Worm (Caenorhabditis elegans): Measurements from ENCODE around the gene srh-293.

The srh-293 gene

ce11 chrV:15826110-15826509 is 39.8 kb upstream of the srh-293 start, which contains the start of gene srbc-51:
Gene srbc-51 (plus strand): TSS chrV:15826410.
- TF ChIP-seq swsn-7 (tag; optimal IDR thresholded peaks at IDR 0.05) (no peak), nhr-77 (tag; optimal IDR thresholded peaks at IDR 0.05) (no peak), C34B4.2 (tag; optimal IDR thresholded peaks at IDR 0.05) (no peak), snpc-4 (tag; optimal IDR thresholded peaks at IDR 0.05) (no peak), ceh-63 (GFP tag; optimal IDR thresholded peaks at IDR 0.05) (no peak), elt-2 (tag; optimal IDR thresholded peaks at IDR 0.05) (no peak), lin-13 (GFP tag; optimal IDR thresholded peaks at IDR 0.05) (no peak), dsc-1 (tag; optimal IDR thresholded peaks at IDR 0.05) (no peak), nhr-47 (tag; optimal IDR thresholded peaks at IDR 0.05) (no peak), ceh-90 (tag; optimal IDR thresholded peaks at IDR 0.05) (no peak), fos-1 (tag; optimal IDR thresholded peaks at IDR 0.05) (no peak), irx-1 (tag; optimal IDR thresholded peaks at IDR 0.05) (no peak), nhr-20 (tag; optimal IDR thresholded peaks at IDR 0.05) (no peak), lin-39 (tag; optimal IDR thresholded peaks at IDR 0.05) (no peak), skn-1 (tag; optimal IDR thresholded peaks at IDR 0.05) (no peak), ztf-4 (tag; optimal IDR thresholded peaks at IDR 0.05) (no peak), lin-14 (GFP tag; optimal IDR thresholded peaks at IDR 0.05) (no peak), lin-35 (GFP tag; optimal IDR thresholded peaks at IDR 0.05) (no peak), efl-1 (optimal IDR thresholded peaks at IDR 0.05) (no peak), efl-1 (GFP tag; optimal IDR thresholded peaks at IDR 0.05 in 1 of 2) (no peak), C16A3.4 (tag; optimal IDR thresholded peaks at IDR 0.05) (no peak)

- TF ChIP-seq elt-2 (tag; optimal IDR thresholded peaks at IDR 0.05): no peak
- TF ChIP-seq elt-3 (tag; optimal IDR thresholded peaks at IDR 0.05): no peak
- no peak for TF ChIP-seq lin-35 (GFP tag; optimal IDR thresholded peaks at IDR 0.05)
- TF ChIP-seq ztf-11 (tag; optimal IDR thresholded peaks at IDR 0.05): no peak
- no peak for TF ChIP-seq ces-1 (GFP tag; optimal IDR thresholded peaks at IDR 0.05)
Observed at ce11 chrV:15829907-15830306, 36.0 kb upstream of the srh-293 start, which contains the start of gene srbc-55. Gene srbc-55 (minus strand): TSS chrV:15830007.

ce11 chrV:15831586-15831985 is 34.4 kb upstream of the srh-293 start, which contains the start of gene srbc-56:
Gene srbc-56 (minus strand): TSS chrV:15831686.
- TF ChIP-seq elt-2 (tag; optimal IDR thresholded peaks at IDR 0.05): no peak
- no peak for TF ChIP-seq elt-3 (tag; optimal IDR thresholded peaks at IDR 0.05)
- no peak for TF ChIP-seq ceh-88 (GFP tag; IDR thresholded peaks at IDR 0.05)
- TF ChIP-seq grh-1 (GFP tag; IDR thresholded peaks at IDR 0.05): no peak
- no peak for TF ChIP-seq efl-3 (GFP tag; optimal IDR thresholded peaks at IDR 0.05)
- TF ChIP-seq nhr-90 (tag; optimal IDR thresholded peaks at IDR 0.05; ENCODE audit: poor library complexity): no peak
- no peak for TF ChIP-seq aha-1 (tag; optimal IDR thresholded peaks at IDR 0.05)
- TF ChIP-seq sup-37 (GFP tag; optimal IDR thresholded peaks at IDR 0.05): no peak
- TF ChIP-seq F16B12.6 (tag; optimal IDR thresholded peaks at IDR 0.05): no peak
- no peak for TF ChIP-seq pag-3 (tag; optimal IDR thresholded peaks at IDR 0.05; ENCODE audit: borderline replicate concordance, insufficient read depth)
- no peak for TF ChIP-seq skn-1 (tag; optimal IDR thresholded peaks at IDR 0.05)
- TF ChIP-seq hlh-17 (GFP tag; optimal IDR thresholded peaks at IDR 0.05; ENCODE audit: borderline replicate concordance): no peak
- no peak for TF ChIP-seq dpl-1 (GFP tag; optimal IDR thresholded peaks at IDR 0.05)
- TF ChIP-seq lin-35 (GFP tag; optimal IDR thresholded peaks at IDR 0.05): no peak
- TF ChIP-seq mdl-1 (tag; optimal IDR thresholded peaks at IDR 0.05): no peak

ce11 chrV:15833622-15834021 is 32.3 kb upstream of the srh-293 start, which contains the start of gene srbc-54:
Gene srbc-54 (minus strand): TSS chrV:15833722.
- TF ChIP-seq fkh-8 (tag; optimal IDR thresholded peaks at IDR 0.05): no peak
- no peak for TF ChIP-seq fkh-4 (tag; optimal IDR thresholded peaks at IDR 0.05; ENCODE audit: borderline replicate concordance)
- TF ChIP-seq efl-1 (optimal IDR thresholded peaks at IDR 0.05): no peak
- no peak for TF ChIP-seq efl-1 (GFP tag; optimal IDR thresholded peaks at IDR 0.05 in 1 of 2)
